Worm (Caenorhabditis elegans) whole organism, L1 larva: ENCODE data around the gene nhr-154.

Experiments
- C04F5.9 ChIP-seq: sonication (generic microtip); optimal IDR thresholded peaks from 2 replicates; lab custom pipeline; 2016; ENCODE audit warnings: missing genetic modification characterization, missing compliant biosample characterization
- C16A3.4 ChIP-seq: fragments of 150-350 bp; optimal IDR thresholded peaks from 2 replicates; lab custom pipeline; 2014; ENCODE audit warnings: missing biosample characterization, missing genetic modification characterization
- C34B4.2 ChIP-seq: sonication (generic microtip); optimal IDR thresholded peaks from 2 replicates; lab custom pipeline; 2017; ENCODE audit warnings: mild to moderate bottlenecking, missing genetic modification characterization, missing compliant biosample characterization
- F16B12.6 ChIP-seq: fragments of 150-350 bp; optimal IDR thresholded peaks from 2 replicates; lab custom pipeline; 2014; ENCODE audit warnings: missing biosample characterization, missing genetic modification characterization
- Y116A8C.19 ChIP-seq: sonication (generic microtip); optimal IDR thresholded peaks from 2 replicates; lab custom pipeline; 2016; ENCODE audit warnings: missing compliant biosample characterization, missing genetic modification characterization, borderline replicate concordance
- aha-1 ChIP-seq: fragments of 150-350 bp; optimal IDR thresholded peaks from 2 replicates; lab custom pipeline; 2014; ENCODE audit warnings: missing biosample characterization, missing genetic modification characterization
- blmp-1 ChIP-seq: fragments of 150-350 bp; optimal IDR thresholded peaks from 2 replicates; lab custom pipeline; 2014; ENCODE audit warnings: missing biosample characterization, missing genetic modification characterization
- ceh-63 ChIP-seq: fragments of 200-800 bp; sonication (Bioruptor generic); optimal IDR thresholded peaks from 2 replicates; lab custom pipeline; 2018; ENCODE audit warnings: mild to moderate bottlenecking, missing genetic modification characterization, missing compliant biosample characterization
- ceh-88 ChIP-seq: fragments of 200-800 bp; sonication (Bioruptor generic); IDR thresholded peaks from 2 replicates; pipeline ENCODE4 v1.3.6; 2022; ENCODE audit warnings: missing genetic modification characterization, missing compliant biosample characterization
- ceh-90 ChIP-seq: sonication (generic microtip); optimal IDR thresholded peaks from 2 replicates; lab custom pipeline; 2016; ENCODE audit warnings: missing genetic modification characterization, missing compliant biosample characterization
- ces-1 ChIP-seq: fragments of 150-350 bp; optimal IDR thresholded peaks from 2 replicates; lab custom pipeline; 2014; ENCODE audit warnings: missing biosample characterization, missing genetic modification reagents, missing genetic modification characterization
- efl-1 ChIP-seq, 4 experiments: fragments of 150-350 bp; optimal IDR thresholded peaks in 3 of 4; peaks in 1 of 4; 1 replicate in 1 of 4; 2 replicates in 3 of 4; lab custom pipeline; 2014; ENCODE audit warnings: missing biosample characterization in 2 of 4, missing genetic modification characterization in 2 of 4, missing genetic modification reagents in 2 of 4
- egl-13 ChIP-seq: sonication (generic microtip); optimal IDR thresholded peaks from 2 replicates; lab custom pipeline; 2016; ENCODE audit warnings: missing genotype, missing genetic modification reagents, missing genetic modification characterization, missing compliant biosample characterization
- egl-27 ChIP-seq, 2 experiments: fragments of 150-350 bp in 1 of 2; sonication (generic microtip); optimal IDR thresholded peaks; 3 replicates each; lab custom pipeline; 2017 to 2018; ENCODE audit warnings: missing biosample characterization in 2 of 2, missing genetic modification characterization in 2 of 2, missing genetic modification reagents in 2 of 2
- elt-3 ChIP-seq, 6 experiments: fragments of 150-350 bp in 1 of 6; sonication (generic microtip); optimal IDR thresholded peaks; 2 replicates each; lab custom pipeline; 2017 to 2018; ENCODE audit warnings: missing biosample characterization in 6 of 6, missing genetic modification characterization in 6 of 6, inconsistent platforms in 1 of 6
- fos-1 ChIP-seq: fragments of 150-350 bp; optimal IDR thresholded peaks from 2 replicates; lab custom pipeline; 2014; ENCODE audit warnings: missing biosample characterization, missing genetic modification characterization
- grh-1 ChIP-seq: fragments of 200-800 bp; sonication (Bioruptor generic); IDR thresholded peaks from 2 replicates; pipeline ENCODE4 v1.3.6; 2022; ENCODE audit warnings: missing genetic modification reagents, missing genetic modification characterization, missing compliant biosample characterization
- hlh-17 ChIP-seq: fragments of 200-800 bp; sonication (Bioruptor generic); optimal IDR thresholded peaks from 2 replicates; lab custom pipeline; 2018; ENCODE audit warnings: missing genetic modification characterization, mild to moderate bottlenecking, missing compliant biosample characterization, moderate library complexity, borderline replicate concordance
- hpl-2 ChIP-seq: fragments of 150-350 bp; optimal IDR thresholded peaks from 2 replicates; lab custom pipeline; 2014; ENCODE audit warnings: missing biosample characterization, missing genetic modification reagents, missing genetic modification characterization
- jun-1 ChIP-seq: fragments of 150-350 bp; optimal IDR thresholded peaks from 2 replicates; lab custom pipeline; 2014; ENCODE audit warnings: missing biosample characterization, missing genetic modification reagents, missing genetic modification characterization
- lin-14 ChIP-seq: fragments of 200-800 bp; sonication (Bioruptor generic); optimal IDR thresholded peaks from 2 replicates; lab custom pipeline; 2018; ENCODE audit warnings: mild to moderate bottlenecking, missing genetic modification characterization, moderate library complexity, missing compliant biosample characterization
- lin-35 ChIP-seq, 2 experiments: fragments of 150-350 bp; optimal IDR thresholded peaks; 2 replicates each; lab custom pipeline; 2014; ENCODE audit warnings: missing biosample characterization in 2 of 2, missing genetic modification characterization in 2 of 2, missing genetic modification reagents in 2 of 2
- lin-39 ChIP-seq: fragments of 150-350 bp; optimal IDR thresholded peaks from 2 replicates; lab custom pipeline; 2014; ENCODE audit warnings: missing biosample characterization, missing genetic modification reagents, missing genetic modification characterization
- lir-3 ChIP-seq: sonication (generic microtip); optimal IDR thresholded peaks from 2 replicates; lab custom pipeline; 2016; ENCODE audit warnings: mild to moderate bottlenecking, missing genetic modification characterization, moderate library complexity, missing compliant biosample characterization; ENCODE audit not compliant: poor library complexity
- mab-9 ChIP-seq: fragments of 200-800 bp; sonication (Bioruptor generic); IDR thresholded peaks from 2 replicates; pipeline ENCODE4 v1.3.6; 2022; ENCODE audit warnings: missing genetic modification reagents, missing genetic modification characterization, missing compliant biosample characterization
- mef-2 ChIP-seq: fragments of 150-350 bp; optimal IDR thresholded peaks from 2 replicates; lab custom pipeline; 2014; ENCODE audit warnings: missing biosample characterization, missing genetic modification characterization
- mep-1 ChIP-seq: fragments of 150-350 bp; optimal IDR thresholded peaks from 2 replicates; lab custom pipeline; 2014; ENCODE audit warnings: missing biosample characterization, missing genetic modification characterization
- nhr-11 ChIP-seq: fragments of 150-350 bp; optimal IDR thresholded peaks from 2 replicates; lab custom pipeline; 2014; ENCODE audit warnings: missing biosample characterization, missing genetic modification characterization
- nhr-12 ChIP-seq: sonication (generic microtip); optimal IDR thresholded peaks from 2 replicates; lab custom pipeline; 2017; ENCODE audit warnings: missing biosample characterization, missing genetic modification characterization
- nhr-19 ChIP-seq: fragments of 200-800 bp; sonication (Bioruptor generic); conservative IDR thresholded peaks from 2 replicates; pipeline ENCODE4 v1.3.6; 2022; ENCODE audit warnings: missing genetic modification characterization, missing compliant biosample characterization
- nhr-20 ChIP-seq: sonication (generic microtip); optimal IDR thresholded peaks from 2 replicates; lab custom pipeline; 2016; ENCODE audit warnings: mild to moderate bottlenecking, missing genetic modification characterization, missing compliant biosample characterization
- nhr-28 ChIP-seq: fragments of 150-350 bp; optimal IDR thresholded peaks from 2 replicates; lab custom pipeline; 2014; ENCODE audit warnings: missing biosample characterization, missing genetic modification characterization
- nhr-47 ChIP-seq: sonication (generic microtip); optimal IDR thresholded peaks from 2 replicates; lab custom pipeline; 2016; ENCODE audit warnings: mild to moderate bottlenecking, missing genetic modification characterization, moderate library complexity, missing compliant biosample characterization
- nhr-71 ChIP-seq: sonication (generic microtip); optimal IDR thresholded peaks from 2 replicates; lab custom pipeline; 2016; ENCODE audit warnings: mild to moderate bottlenecking, missing genetic modification characterization, moderate library complexity, missing compliant biosample characterization
- nhr-90 ChIP-seq: sonication (generic microtip); optimal IDR thresholded peaks from 2 replicates; lab custom pipeline; 2016; ENCODE audit warnings: mild to moderate bottlenecking, missing genetic modification characterization, missing compliant biosample characterization; ENCODE audit not compliant: poor library complexity
- pag-3 ChIP-seq: sonication (generic microtip); optimal IDR thresholded peaks from 2 replicates; lab custom pipeline; 2017; ENCODE audit warnings: missing genetic modification characterization, mild to moderate bottlenecking, missing compliant biosample characterization, antibody characterized with exemption, borderline replicate concordance; ENCODE audit not compliant: insufficient read depth
- pqm-1 ChIP-seq: sonication (generic microtip); optimal IDR thresholded peaks from 3 replicates; lab custom pipeline; 2017; ENCODE audit warnings: missing biosample characterization, missing genetic modification characterization
- skn-1 ChIP-seq: fragments of 150-350 bp; optimal IDR thresholded peaks from 2 replicates; lab custom pipeline; 2014; ENCODE audit warnings: missing biosample characterization, missing genetic modification characterization
- snpc-4 ChIP-seq: fragments of 150-350 bp; optimal IDR thresholded peaks from 2 replicates; lab custom pipeline; 2014; ENCODE audit warnings: missing biosample characterization, missing genetic modification characterization
- sox-4 ChIP-seq: sonication (generic microtip); optimal IDR thresholded peaks from 2 replicates; lab custom pipeline; 2016; ENCODE audit warnings: missing genetic modification characterization, missing compliant biosample characterization
- sptf-1 ChIP-seq: fragments of 150-350 bp; optimal IDR thresholded peaks from 2 replicates; lab custom pipeline; 2014; ENCODE audit warnings: missing biosample characterization, missing genetic modification characterization
- swsn-7 ChIP-seq: sonication (generic microtip); optimal IDR thresholded peaks from 2 replicates; lab custom pipeline; 2016; ENCODE audit warnings: missing genetic modification characterization, missing compliant biosample characterization
- tlp-1 ChIP-seq: fragments of 150-350 bp; optimal IDR thresholded peaks from 2 replicates; lab custom pipeline; 2014; ENCODE audit warnings: missing biosample characterization, missing genetic modification characterization
- unc-130 ChIP-seq: fragments of 150-350 bp; optimal IDR thresholded peaks from 2 replicates; lab custom pipeline; 2017; ENCODE audit warnings: missing biosample characterization, missing genetic modification characterization, inconsistent platforms
- unc-62 ChIP-seq: fragments of 150-350 bp; optimal IDR thresholded peaks from 2 replicates; lab custom pipeline; 2014; ENCODE audit warnings: missing biosample characterization, missing genetic modification reagents, missing genetic modification characterization
- unc-98 ChIP-seq: fragments of 200-800 bp; sonication (Bioruptor generic); IDR thresholded peaks from 2 replicates; pipeline ENCODE4 v1.3.6; 2022; ENCODE audit warnings: missing genetic modification characterization, missing compliant biosample characterization
- vab-15 ChIP-seq: sonication (generic microtip); optimal IDR thresholded peaks from 2 replicates; lab custom pipeline; 2017; ENCODE audit warnings: missing genotype, mild to moderate bottlenecking, missing genetic modification characterization, missing compliant biosample characterization
- xbp-1 ChIP-seq: sonication (generic microtip); optimal IDR thresholded peaks from 2 replicates; lab custom pipeline; 2016; ENCODE audit warnings: missing genetic modification characterization, missing compliant biosample characterization
- zag-1 ChIP-seq: fragments of 150-350 bp; optimal IDR thresholded peaks from 2 replicates; lab custom pipeline; 2014; ENCODE audit warnings: missing biosample characterization, missing genetic modification characterization
- zip-4 ChIP-seq: fragments of 200-800 bp; sonication (Bioruptor generic); optimal IDR thresholded peaks from 2 replicates; lab custom pipeline; 2018; ENCODE audit warnings: mild to moderate bottlenecking, missing genetic modification characterization, moderate library complexity, missing compliant biosample characterization
- ztf-11 ChIP-seq, 2 experiments: sonication (generic microtip); optimal IDR thresholded peaks; 2 replicates each; lab custom pipeline; 2016 to 2017; ENCODE audit warnings: missing genetic modification characterization in 2 of 2, missing biosample characterization in 1 of 2, missing compliant biosample characterization in 1 of 2
- ztf-4 ChIP-seq: fragments of 150-350 bp; optimal IDR thresholded peaks from 2 replicates; lab custom pipeline; 2014; ENCODE audit warnings: missing biosample characterization, missing genetic modification characterization

The nhr-154 gene

DNA sequence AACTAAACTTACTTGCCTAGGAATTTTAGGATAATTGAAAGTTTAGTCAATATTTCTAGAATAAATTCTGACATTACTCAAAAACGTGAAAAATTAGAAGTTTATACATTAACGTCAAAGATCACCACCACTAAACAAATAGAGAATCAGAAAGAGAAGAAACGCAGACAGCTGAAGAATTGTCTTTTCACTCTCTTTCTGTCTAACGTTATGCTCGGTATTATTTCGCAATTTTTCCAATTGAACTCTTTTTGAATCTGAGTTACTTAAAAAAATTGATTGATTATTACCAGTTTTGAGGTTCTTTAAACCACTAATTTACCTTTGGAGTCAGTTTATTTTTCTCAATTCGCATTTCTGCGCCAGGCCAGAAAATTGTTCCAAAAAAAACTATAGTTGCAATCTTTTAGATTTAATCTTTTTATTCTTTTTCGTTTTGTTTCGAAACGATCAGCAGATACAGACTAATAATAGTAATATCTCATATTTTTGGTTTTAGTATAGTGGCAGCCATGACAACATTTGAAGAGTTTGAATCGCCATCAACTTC, at the start of gene nhr-154:
Gene nhr-154, plus strand, starts transcription at position 500 of the 550 bp plus-strand sequence.
- TF ChIP-seq hlh-17 (GFP tag; lab: Kevin White, UChicago) (no peak), lin-35 (GFP tag; optimal IDR thresholded peaks at IDR 0.05; lab: Kevin White, UChicago) (peak in 1 of 2 experiments; percentile 8), C34B4.2 (no peak), mep-1 (tag; lab: Kevin White, UChicago) (peak; percentile 11), hpl-2 (GFP tag; lab: Kevin White, UChicago) (no peak), nhr-19 (GFP tag; lab: Robert Waterston, UW) (no peak; the same call in 1 of the 2 replicates), Y116A8C.19 (tag; lab: Kevin White, UChicago) (no peak), unc-62 (no peak), fos-1 (no peak), lir-3 (tag; lab: Kevin White, UChicago) (no peak), lin-14 (GFP tag; lab: Kevin White, UChicago) (peak; percentile 63), mef-2 (tag; lab: Kevin White, UChicago) (no peak), zip-4 (GFP tag; lab: Kevin White, UChicago) (peak; percentile 54), vab-15 (tag; lab: Kevin White, UChicago) (no peak), ces-1 (GFP tag; lab: Kevin White, UChicago) (no peak), efl-1 (optimal IDR thresholded peaks at IDR 0.05; lab: Kevin White, UChicago) (peak; percentile 31 to 32), efl-1 (GFP tag; optimal IDR thresholded peaks at IDR 0.05 in 1 of 2; lab: Kevin White, UChicago) (peak in 1 of 2 experiments; percentile 70), ztf-11 (tag; optimal IDR thresholded peaks at IDR 0.05; lab: Kevin White, UChicago) (no peak), ztf-4 (tag; lab: Kevin White, UChicago) (no peak), unc-130 (tag; lab: Kevin White, UChicago) (no peak), unc-98 (no peak), mab-9 (GFP tag; lab: Robert Waterston, UW) (no peak), aha-1 (tag; lab: Kevin White, UChicago) (no peak), C16A3.4 (tag; lab: Kevin White, UChicago) (no peak), sox-4 (tag; lab: Kevin White, UChicago) (no peak), grh-1 (GFP tag; lab: Robert Waterston, UW) (no peak), nhr-11 (tag; lab: Kevin White, UChicago) (no peak), skn-1 (tag; lab: Kevin White, UChicago) (peak; percentile 75), pag-3 (tag; lab: Kevin White, UChicago) (no peak), F16B12.6 (no peak), swsn-7 (tag; lab: Kevin White, UChicago) (no peak), pqm-1 (tag; lab: Kevin White, UChicago) (no peak), elt-3 (tag; optimal IDR thresholded peaks at IDR 0.05; lab: Kevin White, UChicago) (no peak), egl-13 (tag; lab: Kevin White, UChicago) (no peak), snpc-4 (tag; lab: Kevin White, UChicago) (peak; percentile 43), lin-39 (no peak), nhr-71 (tag; lab: Kevin White, UChicago) (peak; percentile 27), nhr-20 (peak; percentile 60), nhr-12 (tag; lab: Kevin White, UChicago) (no peak), nhr-47 (no peak), nhr-28 (tag; lab: Kevin White, UChicago) (no peak), ceh-88 (GFP tag; lab: Robert Waterston, UW) (no peak), zag-1 (no peak), jun-1 (tag; lab: Kevin White, UChicago) (no peak), sptf-1 (tag; lab: Kevin White, UChicago) (no peak), nhr-90 (tag; lab: Kevin White, UChicago) (no peak), blmp-1 (tag; lab: Kevin White, UChicago) (peak; percentile 25), C04F5.9 (tag; lab: Kevin White, UChicago) (no peak), ceh-90 (tag; lab: Kevin White, UChicago) (no peak), tlp-1 (tag; lab: Kevin White, UChicago) (no peak), ceh-63 (GFP tag; lab: Kevin White, UChicago) (no peak), egl-27 (tag; optimal IDR thresholded peaks at IDR 0.05; lab: Kevin White, UChicago) (no peak), xbp-1 (no peak)
